Worm (Caenorhabditis elegans) whole organism, mixed stage, embryonic: ENCODE measurements around the gene gpr-1.

Experiments used
- M03D4.4 ChIP-seq: sonication (generic microtip); optimal IDR thresholded peaks from 2 replicates; lab custom pipeline; 2017; ENCODE audit warnings: mild to moderate bottlenecking, missing genetic modification characterization, missing compliant biosample characterization
- bed-3 ChIP-seq: fragments of 200-800 bp; sonication (Bioruptor generic); optimal IDR thresholded peaks from 3 replicates; lab custom pipeline; 2018; ENCODE audit warnings: mild to moderate bottlenecking, missing genetic modification characterization, moderate library complexity, missing compliant biosample characterization
- blmp-1 ChIP-seq: fragments of 150-350 bp; optimal IDR thresholded peaks from 2 replicates; lab custom pipeline; 2014; ENCODE audit warnings: missing biosample characterization, missing genetic modification characterization
- ceh-39 ChIP-seq: fragments of 150-350 bp; optimal IDR thresholded peaks from 2 replicates; lab custom pipeline; 2014; ENCODE audit warnings: missing biosample characterization, missing genetic modification characterization
- ceh-43 ChIP-seq: fragments of 200-800 bp; sonication (Bioruptor generic); optimal IDR thresholded peaks from 2 replicates; lab custom pipeline; 2018; ENCODE audit warnings: mild to moderate bottlenecking, missing genetic modification characterization, moderate library complexity, missing compliant biosample characterization
- ceh-83 ChIP-seq: fragments of 200-800 bp; sonication (Bioruptor generic); optimal IDR thresholded peaks from 2 replicates; lab custom pipeline; 2018; ENCODE audit warnings: mild to moderate bottlenecking, missing genetic modification characterization, missing compliant biosample characterization
- ces-1 ChIP-seq: fragments of 150-350 bp; optimal IDR thresholded peaks from 2 replicates; lab custom pipeline; 2014; ENCODE audit warnings: missing biosample characterization, missing genetic modification reagents, missing genetic modification characterization
- cnd-1 ChIP-seq: fragments of 200-800 bp; sonication (Bioruptor generic); optimal IDR thresholded peaks from 2 replicates; lab custom pipeline; 2018; ENCODE audit warnings: mild to moderate bottlenecking, missing genetic modification characterization, missing compliant biosample characterization
- drap-1 ChIP-seq: fragments of 200-800 bp; sonication (Bioruptor generic); optimal IDR thresholded peaks from 3 replicates; lab custom pipeline; 2018; ENCODE audit warnings: mild to moderate bottlenecking, missing genetic modification characterization, missing compliant biosample characterization
- elt-3 ChIP-seq: fragments of 150-350 bp; optimal IDR thresholded peaks from 2 replicates; lab custom pipeline; 2014; ENCODE audit warnings: missing biosample characterization, missing genetic modification characterization
- hlh-1 ChIP-seq: fragments of 150-350 bp; optimal IDR thresholded peaks from 2 replicates; lab custom pipeline; 2014; ENCODE audit warnings: missing biosample characterization, missing genetic modification reagents, missing genetic modification characterization
- lin-13 ChIP-seq: fragments of 150-350 bp; optimal IDR thresholded peaks from 2 replicates; lab custom pipeline; 2014; ENCODE audit warnings: missing biosample characterization, missing genetic modification characterization
- lin-32 ChIP-seq: fragments of 200-800 bp; sonication (Bioruptor generic); optimal IDR thresholded peaks from 2 replicates; lab custom pipeline; 2018; ENCODE audit warnings: mild to moderate bottlenecking, missing genetic modification characterization, missing compliant biosample characterization
- lsy-2 ChIP-seq: fragments of 150-350 bp; optimal IDR thresholded peaks from 2 replicates; lab custom pipeline; 2014; ENCODE audit warnings: missing biosample characterization, missing genetic modification characterization
- mab-5 ChIP-seq: fragments of 150-350 bp; optimal IDR thresholded peaks from 2 replicates; lab custom pipeline; 2014; ENCODE audit warnings: missing biosample characterization, missing genetic modification characterization
- mep-1 ChIP-seq: fragments of 150-350 bp; optimal IDR thresholded peaks from 2 replicates; lab custom pipeline; 2017; ENCODE audit warnings: missing biosample characterization, missing genetic modification reagents, missing genetic modification characterization, inconsistent platforms
- nhr-2 ChIP-seq: fragments of 150-350 bp; optimal IDR thresholded peaks from 2 replicates; lab custom pipeline; 2014; ENCODE audit warnings: missing biosample characterization, missing genetic modification characterization
- nhr-237 ChIP-seq: fragments of 150-350 bp; optimal IDR thresholded peaks from 2 replicates; lab custom pipeline; 2014; ENCODE audit warnings: missing biosample characterization, missing genetic modification characterization
- nhr-76 ChIP-seq: sonication (generic microtip); optimal IDR thresholded peaks from 2 replicates; lab custom pipeline; 2017; ENCODE audit warnings: missing biosample characterization, missing genetic modification characterization
- sem-2 ChIP-seq: fragments of 200-800 bp; sonication (Bioruptor generic); optimal IDR thresholded peaks from 2 replicates; lab custom pipeline; 2018; ENCODE audit warnings: mild to moderate bottlenecking, missing genetic modification characterization, missing compliant biosample characterization
- snpc-4 ChIP-seq: fragments of 150-350 bp; optimal IDR thresholded peaks from 2 replicates; lab custom pipeline; 2014; ENCODE audit warnings: missing biosample characterization, missing genetic modification characterization
- sptf-1 ChIP-seq: sonication (generic microtip); optimal IDR thresholded peaks from 2 replicates; lab custom pipeline; 2017; ENCODE audit warnings: mild to moderate bottlenecking, missing genetic modification characterization, moderate library complexity, missing compliant biosample characterization
- tbx-8 ChIP-seq: fragments of 200-800 bp; sonication (Bioruptor generic); optimal IDR thresholded peaks from 2 replicates; lab custom pipeline; 2018; ENCODE audit warnings: mild to moderate bottlenecking, missing genetic modification characterization, moderate library complexity, missing compliant biosample characterization
- unc-120 ChIP-seq: sonication (generic microtip); optimal IDR thresholded peaks from 2 replicates; lab custom pipeline; 2017; ENCODE audit warnings: missing genetic modification characterization, missing compliant biosample characterization; ENCODE audit not compliant: poor library complexity, severe bottlenecking
- unc-39 ChIP-seq: fragments of 150-350 bp; optimal IDR thresholded peaks from 2 replicates; lab custom pipeline; 2014; ENCODE audit warnings: missing biosample characterization, missing genetic modification characterization
- ztf-11 ChIP-seq: fragments of 150-350 bp; optimal IDR thresholded peaks from 2 replicates; lab custom pipeline; 2014; ENCODE audit warnings: missing biosample characterization, missing genetic modification characterization

The gpr-1 gene

DNA sequence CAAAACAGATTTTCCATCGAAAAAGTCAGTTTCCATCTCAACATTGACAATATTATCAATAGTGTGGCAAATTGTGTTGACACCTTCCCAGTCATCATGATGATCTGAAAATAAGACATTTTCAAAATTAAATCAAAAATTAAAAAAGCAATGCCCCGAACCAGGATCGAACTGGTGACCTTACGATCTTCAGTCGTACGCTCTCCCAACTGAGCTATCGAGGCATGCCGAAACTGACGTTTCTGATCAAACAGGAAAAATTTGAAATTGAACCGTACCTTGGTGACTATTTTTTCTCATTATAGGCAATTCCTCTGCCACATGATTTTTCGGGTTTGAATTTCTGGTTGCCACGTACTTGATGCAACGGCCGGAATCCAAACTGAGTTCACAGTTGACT is 24.7 kb downstream of the gpr-1 start:
- TF ChIP-seq tbx-8 (GFP tag; lab: Kevin White, UChicago) (no peak), hlh-1 (no peak), drap-1 (GFP tag; lab: Kevin White, UChicago) (no peak)

DNA sequence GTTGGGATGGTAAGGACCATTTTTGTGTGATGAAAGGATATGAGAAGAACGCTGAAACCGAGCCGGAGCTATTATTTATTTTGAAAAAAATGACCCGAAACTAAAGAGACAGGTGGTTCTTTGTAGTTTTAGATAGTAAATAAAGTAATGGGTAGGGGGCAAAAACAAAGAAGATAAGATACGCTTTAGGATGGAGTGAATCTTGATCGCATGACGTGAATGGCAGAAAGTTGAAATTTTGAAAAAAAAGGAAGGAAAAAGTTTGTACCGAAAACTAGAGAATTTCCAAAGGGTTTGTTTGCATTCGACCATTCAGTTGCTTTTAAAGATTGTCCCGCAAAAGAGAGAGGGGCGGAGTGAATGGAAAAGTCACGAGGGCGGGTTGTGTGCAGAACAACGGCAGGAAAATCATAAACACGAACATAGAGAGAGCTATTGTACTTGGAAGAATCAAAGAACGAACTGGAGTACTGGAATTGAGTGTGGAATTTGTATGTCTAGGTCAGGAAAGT is 25.2 kb downstream of the gpr-1 start, which contains the start of gene F22B7.9:
Gene F22B7.9 (minus strand): TSS at position 51 of the 512 bp plus-strand sequence.
- TF ChIP-seq nhr-237 (tag; lab: Kevin White, UChicago) (no peak), mep-1 (tag; lab: Kevin White, UChicago) (no peak), ceh-39 (tag; lab: Kevin White, UChicago) (no peak), ztf-11 (tag; lab: Kevin White, UChicago) (no peak), blmp-1 (no peak), unc-39 (tag; lab: Kevin White, UChicago) (no peak), ceh-43 (no peak), sem-2 (no peak), mab-5 (tag; lab: Kevin White, UChicago) (no peak)
- TF ChIP-seq, all 35 proteins: peak for 0

DNA sequence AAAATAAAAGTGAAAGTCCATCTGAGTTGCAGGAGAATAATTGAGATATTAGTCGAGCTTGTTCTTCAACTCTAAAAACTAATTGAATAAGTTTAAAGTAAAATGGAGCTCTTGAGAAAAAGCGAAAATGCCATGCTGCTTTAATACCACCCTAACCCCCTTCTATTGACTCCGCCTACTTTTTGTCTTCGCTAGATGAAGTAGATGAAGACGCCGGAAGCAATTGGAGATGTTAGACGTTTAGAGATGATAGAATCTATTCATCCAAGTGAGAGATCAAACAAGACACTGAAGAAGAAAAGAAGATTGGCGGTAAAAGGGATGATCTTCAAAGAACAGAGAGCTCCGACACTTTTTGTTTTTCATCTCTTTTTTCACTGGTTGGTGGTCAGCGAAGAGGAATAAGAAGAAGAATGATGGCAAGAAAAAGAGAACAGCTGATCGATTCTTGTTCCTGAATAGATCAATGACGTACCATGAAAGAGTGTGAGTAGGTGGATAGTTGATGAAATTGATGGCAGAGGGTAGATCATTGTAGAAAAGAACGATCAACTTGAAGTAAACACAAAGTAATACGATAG is 25.8 kb downstream of the gpr-1 start:
- TF ChIP-seq ces-1 (GFP tag; lab: Kevin White, UChicago) (no peak), mep-1 (tag; lab: Kevin White, UChicago) (no peak)

DNA sequence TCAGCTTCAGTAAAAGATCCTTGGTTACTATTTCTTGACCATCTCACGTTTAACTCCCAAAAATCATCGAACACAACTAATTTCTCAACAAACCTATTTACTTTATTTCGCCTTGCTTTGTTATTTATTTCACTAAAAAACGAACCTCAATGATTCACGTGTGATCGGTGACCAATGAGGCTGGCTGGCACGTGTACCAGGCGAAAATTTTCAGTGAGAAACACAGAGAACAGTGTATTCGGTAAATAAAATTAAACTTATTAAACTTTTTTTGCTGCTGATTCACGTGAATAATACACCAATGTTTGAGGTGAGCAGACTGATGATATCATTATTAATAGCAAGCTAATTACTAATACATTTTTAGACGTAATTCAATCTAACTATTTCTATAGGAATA is 26.7 kb downstream of the gpr-1 start:
- no peak for TF ChIP-seq unc-120
- no peak for TF ChIP-seq sptf-1 (tag; lab: Kevin White, UChicago)
- TF ChIP-seq lin-32 (GFP tag; lab: Kevin White, UChicago) = no peak
- TF ChIP-seq nhr-76 (tag; lab: Kevin White, UChicago) = no peak
- TF ChIP-seq ceh-43 = no peak
- no peak for TF ChIP-seq hlh-1
- no peak for TF ChIP-seq lin-13 (tag; lab: Kevin White, UChicago)
- TF ChIP-seq cnd-1 (tag; lab: Kevin White, UChicago) = no peak
- TF ChIP-seq drap-1 (GFP tag; lab: Kevin White, UChicago) = no peak
- TF ChIP-seq mep-1 (tag; lab: Kevin White, UChicago) = no peak
- no peak for TF ChIP-seq nhr-2 (tag; lab: Kevin White, UChicago)
- no peak for TF ChIP-seq snpc-4 (tag; lab: Kevin White, UChicago)
- no peak for TF ChIP-seq ceh-39 (tag; lab: Kevin White, UChicago)
- no peak for TF ChIP-seq lsy-2 (tag; lab: Kevin White, UChicago)
- no peak for TF ChIP-seq sem-2
- TF ChIP-seq unc-39 (tag; lab: Kevin White, UChicago) = no peak

DNA sequence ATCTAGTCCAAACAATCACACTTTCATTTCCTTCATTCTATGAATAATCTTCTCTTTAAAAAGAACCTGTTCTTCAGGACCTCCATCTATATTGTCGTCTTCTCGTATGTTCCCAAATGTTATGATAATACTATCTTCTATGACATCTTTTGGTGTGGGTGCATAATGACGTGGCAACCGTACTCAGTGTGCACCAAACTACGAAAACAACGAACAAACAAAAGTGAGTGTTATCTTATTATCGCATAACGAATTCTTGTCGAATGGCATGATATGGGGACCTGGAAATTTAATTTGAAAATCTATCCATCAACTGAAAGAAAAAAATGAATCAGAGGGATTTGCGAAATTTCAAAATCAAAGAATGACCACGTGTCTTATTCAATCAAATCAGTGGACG is 27.3 kb downstream of the gpr-1 start:
- TF ChIP-seq ztf-11 (tag; lab: Kevin White, UChicago) (no peak), nhr-237 (tag; lab: Kevin White, UChicago) (no peak), lin-32 (GFP tag; lab: Kevin White, UChicago) (no peak)

DNA sequence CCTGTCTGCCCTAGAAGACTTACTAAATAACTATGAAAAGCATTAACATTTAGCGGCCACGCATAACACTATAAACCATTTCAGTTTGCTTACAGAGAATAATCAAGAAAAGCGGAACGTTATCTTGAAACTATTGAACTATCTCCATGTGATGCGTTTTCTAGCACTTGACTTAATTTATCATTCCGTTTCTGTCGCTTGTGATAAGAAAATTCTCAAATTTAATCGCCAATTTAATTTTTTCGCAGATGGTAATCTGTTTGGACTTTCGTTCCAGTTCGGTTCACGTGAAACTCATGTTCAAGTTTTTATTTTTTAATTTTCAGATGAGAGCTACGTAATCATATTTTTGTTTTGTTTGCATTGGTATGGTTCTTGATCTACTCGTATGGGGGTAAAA is 28.2 kb downstream of the gpr-1 start:
- no peak for TF ChIP-seq drap-1 (GFP tag; lab: Kevin White, UChicago)
- TF ChIP-seq sptf-1 (tag; lab: Kevin White, UChicago) = no peak
- TF ChIP-seq bed-3 (GFP tag; lab: Kevin White, UChicago) = no peak
- TF ChIP-seq M03D4.4 = no peak
- TF ChIP-seq blmp-1 = no peak
- TF ChIP-seq cnd-1 (tag; lab: Kevin White, UChicago) = no peak
- no peak for TF ChIP-seq ceh-43
- TF ChIP-seq tbx-8 (GFP tag; lab: Kevin White, UChicago) = no peak
- TF ChIP-seq ces-1 (GFP tag; lab: Kevin White, UChicago) = no peak
- no peak for TF ChIP-seq mep-1 (tag; lab: Kevin White, UChicago)
- TF ChIP-seq snpc-4 (tag; lab: Kevin White, UChicago) = no peak
- TF ChIP-seq ceh-83 (GFP tag; lab: Kevin White, UChicago) = no peak
- TF ChIP-seq, all 35 proteins: peak for 0

DNA sequence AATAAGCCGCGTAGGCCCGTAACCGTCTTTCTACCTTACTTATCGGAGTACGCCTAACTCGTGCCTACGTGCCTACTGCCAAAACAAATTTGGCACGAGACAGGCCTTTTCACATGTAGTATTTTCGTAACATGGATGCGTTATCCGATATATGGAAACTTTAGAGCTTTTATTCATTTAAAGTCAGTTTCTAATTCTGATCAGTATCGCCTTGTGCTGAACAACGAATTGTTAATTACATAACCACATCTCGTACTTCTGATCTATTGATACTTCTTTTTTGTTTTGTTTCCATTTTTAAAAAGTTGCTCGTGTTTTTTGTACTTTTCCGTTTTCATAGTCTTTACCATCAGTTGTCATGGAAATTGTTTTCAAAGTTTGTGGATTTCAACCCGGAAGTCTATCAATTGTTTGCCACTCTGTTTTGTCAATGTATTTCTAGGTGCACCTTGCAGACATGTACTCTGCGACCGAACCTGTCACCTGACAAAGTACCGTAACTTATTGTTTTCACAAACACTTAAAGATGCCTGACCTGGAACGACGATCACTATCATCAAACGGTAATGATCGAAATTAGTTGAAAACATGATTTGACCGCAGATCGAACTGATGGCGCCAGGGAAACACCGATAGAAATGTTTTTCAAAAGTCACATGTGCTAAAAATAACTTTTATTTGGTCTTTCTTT is 29.1 kb downstream of the gpr-1 start:
- TF ChIP-seq elt-3 = no peak
